Fruit fly (Drosophila melanogaster) whole organism, embryonic: ENCODE measurements around the gene Caf1-55.

ENCODE experiments used
- Aef1 ChIP-seq: fragments of 200-800 bp; sonication (Bioruptor generic); IDR thresholded peaks from 3 replicates; pipeline ENCODE4 v1.3.6; 2022; ENCODE audit warnings: missing biosample characterization, missing genetic modification characterization
- Antp ChIP-seq: fragments of 200-800 bp; sonication (Bioruptor generic); optimal IDR thresholded peaks from 3 replicates; lab custom pipeline; 2016; ENCODE audit warnings: missing biosample characterization, missing genetic modification characterization
- Asciz ChIP-seq: fragments of 200-800 bp; sonication (Bioruptor generic); optimal IDR thresholded peaks from 2 replicates; lab custom pipeline; 2017; ENCODE audit warnings: missing biosample characterization, mild to moderate bottlenecking, missing genetic modification characterization, missing genetic modification reagents
- CG10274 ChIP-seq: fragments of 200-800 bp; sonication (Bioruptor generic); optimal IDR thresholded peaks from 3 replicates; lab custom pipeline; 2017; ENCODE audit warnings: missing biosample characterization, mild to moderate bottlenecking, missing genetic modification characterization
- CG10462 ChIP-seq: fragments of 200-800 bp; sonication (Bioruptor generic); optimal IDR thresholded peaks from 2 replicates; lab custom pipeline; 2016; ENCODE audit warnings: missing biosample characterization, missing genetic modification characterization
- CG11085 ChIP-seq: fragments of 200-800 bp; sonication (Bioruptor generic); IDR thresholded peaks from 2 replicates; pipeline ENCODE4 v1.3.6; 2022; ENCODE audit warnings: missing biosample characterization, missing genetic modification characterization
- CG12104 ChIP-seq: fragments of 200-800 bp; sonication (Bioruptor generic); optimal IDR thresholded peaks from 3 replicates; lab custom pipeline; 2016; ENCODE audit warnings: missing biosample characterization, missing genetic modification characterization
- CG12391 ChIP-seq: fragments of 200-800 bp; sonication (Bioruptor generic); optimal IDR thresholded peaks from 3 replicates; lab custom pipeline; 2018; ENCODE audit warnings: missing biosample characterization, mild to moderate bottlenecking, missing genetic modification characterization, moderate library complexity
- CG14965 ChIP-seq: fragments of 200-800 bp; sonication (Bioruptor generic); optimal IDR thresholded peaks from 2 replicates; lab custom pipeline; 2016; ENCODE audit warnings: missing biosample characterization, missing genetic modification characterization, borderline replicate concordance
- CG15073 ChIP-seq: fragments of 200-800 bp; sonication (Bioruptor generic); optimal IDR thresholded peaks from 2 replicates; lab custom pipeline; 2016; ENCODE audit warnings: missing biosample characterization, missing genetic modification characterization
- CG1529 ChIP-seq: fragments of 200-800 bp; sonication (Bioruptor generic); optimal IDR thresholded peaks from 3 replicates; lab custom pipeline; 2018; ENCODE audit warnings: missing biosample characterization, missing genetic modification characterization
- CG15696 ChIP-seq: fragments of 200-800 bp; sonication (Bioruptor generic); optimal IDR thresholded peaks from 2 replicates; lab custom pipeline; 2019; ENCODE audit warnings: missing biosample characterization, mild to moderate bottlenecking, missing genetic modification characterization, moderate library complexity
- CG17186 ChIP-seq: fragments of 200-800 bp; sonication (Bioruptor generic); optimal IDR thresholded peaks from 3 replicates; lab custom pipeline; 2017; ENCODE audit warnings: missing biosample characterization, missing genetic modification reagents, missing genetic modification characterization
- CG1832 ChIP-seq: fragments of 200-800 bp; sonication (Bioruptor generic); optimal IDR thresholded peaks from 2 replicates; lab custom pipeline; 2017; ENCODE audit warnings: missing biosample characterization, mild to moderate bottlenecking, missing genetic modification characterization, inconsistent platforms
- CG2199 ChIP-seq: fragments of 200-800 bp; sonication (Bioruptor generic); IDR thresholded peaks from 3 replicates; pipeline ENCODE4 v1.3.6; 2022; ENCODE audit warnings: missing biosample characterization, missing genetic modification characterization
- CG3163 ChIP-seq: fragments of 200-800 bp; sonication (Bioruptor generic); optimal IDR thresholded peaks from 3 replicates; lab custom pipeline; 2016; ENCODE audit warnings: missing biosample characterization, missing genetic modification characterization
- CG3281 ChIP-seq: fragments of 200-800 bp; sonication (Bioruptor generic); optimal IDR thresholded peaks from 3 replicates; lab custom pipeline; 2017; ENCODE audit warnings: missing biosample characterization, mild to moderate bottlenecking, missing genetic modification characterization
- CG4328 ChIP-seq: fragments of 200-800 bp; sonication (Bioruptor generic); optimal IDR thresholded peaks from 3 replicates; lab custom pipeline; 2017; ENCODE audit warnings: missing biosample characterization, missing genetic modification reagents, missing genetic modification characterization
- CG4820 ChIP-seq: fragments of 200-800 bp; sonication (Bioruptor generic); optimal IDR thresholded peaks from 3 replicates; lab custom pipeline; 2016; ENCODE audit warnings: missing biosample characterization, missing genetic modification characterization
- CG7271 ChIP-seq: fragments of 200-800 bp; sonication (Bioruptor generic); optimal IDR thresholded peaks from 2 replicates; lab custom pipeline; 2018; ENCODE audit warnings: missing biosample characterization, mild to moderate bottlenecking, missing genetic modification characterization, moderate library complexity
- CG7556 ChIP-seq: fragments of 200-800 bp; sonication (Bioruptor generic); optimal IDR thresholded peaks from 2 replicates; lab custom pipeline; 2017; ENCODE audit warnings: missing biosample characterization, mild to moderate bottlenecking, missing genetic modification characterization
- CG7928 ChIP-seq: fragments of 200-800 bp; sonication (Bioruptor generic); optimal IDR thresholded peaks from 2 replicates; lab custom pipeline; 2017; ENCODE audit warnings: missing biosample characterization, mild to moderate bottlenecking, missing genetic modification characterization
- D ChIP-seq, 2 experiments: fragments of 200-800 bp in 1 of 2; fragments of >200 bp in 1 of 2; sonication (Bioruptor generic) in 1 of 2; optimal IDR thresholded peaks; 2 replicates in 1 of 2; 3 replicates in 1 of 2; lab custom pipeline; 2017; ENCODE audit warnings: mild to moderate bottlenecking in 1 of 2, missing biosample characterization in 1 of 2, missing genetic modification characterization in 1 of 2, missing genetic modification reagents in 1 of 2
- Fer1 ChIP-seq: fragments of 200-800 bp; sonication (Bioruptor generic); optimal IDR thresholded peaks from 2 replicates; lab custom pipeline; 2017; ENCODE audit warnings: missing biosample characterization, mild to moderate bottlenecking, missing genetic modification characterization
- Fer2 ChIP-seq: fragments of 200-800 bp; sonication (Bioruptor generic); optimal IDR thresholded peaks from 2 replicates; lab custom pipeline; 2018; ENCODE audit warnings: missing biosample characterization, mild to moderate bottlenecking, missing genetic modification characterization, moderate library complexity
- HLH4C ChIP-seq: fragments of 200-800 bp; sonication (Bioruptor generic); IDR thresholded peaks from 3 replicates; pipeline ENCODE4 v1.3.6; 2022; ENCODE audit warnings: missing biosample characterization, missing genetic modification characterization; ENCODE audit not compliant: partially characterized antibody
- Hey ChIP-seq: fragments of 200-800 bp; sonication (Bioruptor generic); optimal IDR thresholded peaks from 3 replicates; lab custom pipeline; 2018; ENCODE audit warnings: missing biosample characterization, mild to moderate bottlenecking, missing genetic modification characterization
- MBD-R2 ChIP-seq: fragments of 200-800 bp; sonication (Bioruptor generic); IDR thresholded peaks from 2 replicates; pipeline ENCODE4 v1.3.6; 2022; ENCODE audit warnings: missing biosample characterization, missing genetic modification characterization
- Oaz ChIP-seq: fragments of 200-800 bp; sonication (Bioruptor generic); IDR thresholded peaks from 2 replicates; pipeline ENCODE4 v1.3.6; 2022; ENCODE audit warnings: missing biosample characterization, missing genetic modification characterization
- Sox100B ChIP-seq: fragments of 200-800 bp; sonication (Bioruptor generic); optimal IDR thresholded peaks from 3 replicates; lab custom pipeline; 2018; ENCODE audit warnings: missing biosample characterization, mild to moderate bottlenecking, missing genetic modification characterization
- chinmo ChIP-seq: fragments of 200-800 bp; sonication (Bioruptor generic); IDR thresholded peaks from 4 replicates; pipeline ENCODE4 v1.3.6; 2022; ENCODE audit warnings: missing biosample characterization, missing genetic modification characterization; ENCODE audit not compliant: partially characterized antibody
- fu2 ChIP-seq: fragments of 200-800 bp; sonication (Bioruptor generic); optimal IDR thresholded peaks from 2 replicates; lab custom pipeline; 2016; ENCODE audit warnings: missing biosample characterization, missing genetic modification characterization
- gce ChIP-seq: fragments of 200-800 bp; sonication (Bioruptor generic); IDR thresholded peaks from 3 replicates; pipeline ENCODE4 v1.3.6; 2022; ENCODE audit warnings: missing biosample characterization, missing genetic modification characterization
- grn ChIP-seq: fragments of 200-800 bp; sonication (Bioruptor generic); optimal IDR thresholded peaks from 3 replicates; lab custom pipeline; 2017; ENCODE audit warnings: missing biosample characterization, missing genetic modification characterization
- gsb ChIP-seq: fragments of 200-800 bp; sonication (Bioruptor generic); IDR thresholded peaks from 2 replicates; pipeline ENCODE4 v1.3.6; 2022; ENCODE audit warnings: missing biosample characterization, missing genetic modification characterization
- hbn ChIP-seq: fragments of 200-800 bp; sonication (Bioruptor generic); IDR thresholded peaks from 2 replicates; pipeline ENCODE4 v1.3.6; 2022; ENCODE audit warnings: missing biosample characterization, missing genetic modification characterization; ENCODE audit not compliant: partially characterized antibody
- hkb ChIP-seq, 2 experiments: fragments of 200-800 bp in 1 of 2; fragments of >200 bp in 1 of 2; sonication (Bioruptor generic) in 1 of 2; IDR thresholded peaks in 1 of 2; optimal IDR thresholded peaks in 1 of 2; 2 replicates each; pipeline versions ENCODE4 v1.3.6 to Lab custom; 2017 to 2022; ENCODE audit warnings: missing biosample characterization in 1 of 2, missing genetic modification characterization in 1 of 2
- ind ChIP-seq: fragments of 200-800 bp; sonication (Bioruptor generic); optimal IDR thresholded peaks from 3 replicates; lab custom pipeline; 2016; ENCODE audit warnings: missing biosample characterization, missing genetic modification characterization
- luna ChIP-seq: fragments of 200-800 bp; sonication (Bioruptor generic); optimal IDR thresholded peaks from 2 replicates; lab custom pipeline; 2016; ENCODE audit warnings: missing biosample characterization, missing genetic modification characterization
- nmo ChIP-seq: fragments of 200-800 bp; sonication (Bioruptor generic); optimal IDR thresholded peaks from 2 replicates; lab custom pipeline; 2018; ENCODE audit warnings: missing biosample characterization, mild to moderate bottlenecking, missing genetic modification characterization, moderate library complexity
- pan ChIP-seq, 4 experiments: fragments of >200 bp in 3 of 4; fragments of 200-800 bp in 1 of 4; sonication (Bioruptor generic) in 1 of 4; optimal IDR thresholded peaks in 3 of 4; IDR thresholded peaks in 1 of 4; 2 replicates each; pipeline versions ENCODE4 v1.3.6 to Lab custom; 2017 to 2022; ENCODE audit warnings: missing biosample characterization in 2 of 4, missing genetic modification characterization in 2 of 4, mixed read lengths in 1 of 4
- ro ChIP-seq: fragments of 200-800 bp; sonication (Bioruptor generic); IDR thresholded peaks from 2 replicates; pipeline ENCODE4 v1.3.6; 2022; ENCODE audit warnings: missing biosample characterization, missing genetic modification characterization
- scrt ChIP-seq: fragments of 200-800 bp; sonication (Bioruptor generic); optimal IDR thresholded peaks from 2 replicates; lab custom pipeline; 2018; ENCODE audit warnings: missing biosample characterization, mild to moderate bottlenecking, missing genetic modification characterization, moderate library complexity
- sisA ChIP-seq: fragments of 200-800 bp; sonication (Bioruptor generic); IDR thresholded peaks from 2 replicates; pipeline ENCODE4 v1.3.6; 2022; ENCODE audit warnings: missing biosample characterization, missing genetic modification characterization
- trh ChIP-seq: fragments of 200-800 bp; sonication (Bioruptor generic); optimal IDR thresholded peaks from 2 replicates; lab custom pipeline; 2016; ENCODE audit warnings: missing biosample characterization, missing genetic modification characterization
- wdn ChIP-seq: fragments of 200-800 bp; sonication (Bioruptor generic); IDR thresholded peaks from 2 replicates; pipeline ENCODE4 v1.3.6; 2022; ENCODE audit warnings: missing biosample characterization, missing genetic modification characterization

Caf1-55 gene

DNA sequence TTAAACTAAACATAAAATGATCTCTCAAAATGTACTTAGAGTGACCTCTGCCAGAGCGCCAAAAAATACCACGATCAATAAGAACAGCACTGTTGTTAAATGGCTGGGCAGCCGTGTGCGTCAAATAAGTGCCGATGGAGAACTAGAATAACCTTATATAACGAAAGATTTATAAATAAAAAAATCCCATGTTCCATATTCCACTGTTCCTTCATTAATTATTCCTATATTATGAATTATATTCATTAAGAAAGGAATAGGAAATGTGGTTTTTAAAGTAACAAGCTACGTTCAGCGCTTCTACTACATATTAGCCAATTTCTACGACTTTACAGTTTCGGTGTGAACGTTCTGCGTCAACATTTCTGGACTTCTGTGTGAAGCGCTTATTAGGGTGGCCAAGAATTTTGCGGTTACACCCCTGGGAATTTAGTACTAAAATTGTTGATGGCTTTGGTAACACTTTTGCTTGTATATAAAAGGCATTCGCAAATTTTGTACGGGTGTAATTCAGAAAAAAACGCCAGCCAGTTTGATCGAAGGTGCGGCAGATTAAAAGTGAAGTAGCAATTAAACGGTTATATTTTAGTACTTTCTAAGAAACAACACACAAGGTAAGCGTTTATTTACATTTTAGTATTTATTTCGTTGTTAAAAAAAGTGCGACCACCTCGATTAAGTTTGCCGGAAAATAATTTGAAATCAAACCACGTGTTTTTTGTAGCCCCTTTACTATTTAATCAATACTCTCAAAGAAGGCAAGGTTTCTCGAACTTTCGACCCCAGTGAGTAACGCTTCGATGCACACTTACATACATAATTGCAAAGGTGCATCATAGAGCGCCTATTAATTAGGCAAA lies 17.0 kb downstream of the Caf1-55 start, which contains the start of the genes tefu and Hsc70-4 (continued):
- TF ChIP-seq CG17186 (GFP tag; lab: Kevin White, UChicago) (peak; percentile 89), Fer1 (peak; percentile 22), grn (no peak), gce (peak; percentile 50; the same call in 1 of the 3 replicates), CG3281 (GFP tag; lab: Kevin White, UChicago) (peak; percentile 44), CG7556 (GFP tag; lab: Kevin White, UChicago) (no peak), D (optimal IDR thresholded peaks at IDR 0.05; lab: Kevin White, UChicago) (no peak), D (GFP tag; optimal IDR thresholded peaks at IDR 0.05; lab: Kevin White, UChicago) (peak; percentile 34), chinmo (GFP tag; lab: Robert Waterston, UW) (peak; percentile 63; the same call in 1 of the 4 replicates), ind (GFP tag; lab: Kevin White, UChicago) (peak; percentile 86), Antp (GFP tag; lab: Kevin White, UChicago) (peak; percentile 69), Asciz (GFP tag; lab: Kevin White, UChicago) (no peak), CG3163 (GFP tag; lab: Kevin White, UChicago) (peak; percentile 53), Sox100B (GFP tag; lab: Kevin White, UChicago) (peak; percentile 18), scrt (GFP tag; lab: Kevin White, UChicago) (peak; percentile 30), Aef1 (peak; percentile 86), CG14965 (GFP tag; lab: Kevin White, UChicago) (no peak), CG15073 (no peak), Fer2 (tag; lab: Kevin White, UChicago) (peak; percentile 21), CG11085 (GFP tag; lab: Robert Waterston, UW) (peak; percentile 78), Oaz (GFP tag; lab: Robert Waterston, UW) (peak; percentile 60; the same call in 1 of the 2 replicates), CG12391 (tag; lab: Kevin White, UChicago) (peak; percentile 86), CG7928 (GFP tag; lab: Kevin White, UChicago) (peak; percentile 75), HLH4C (GFP tag; lab: Robert Waterston, UW) (peak; percentile 11; the same call in 1 of the 3 replicates), sisA (GFP tag; lab: Robert Waterston, UW) (peak; percentile 90), ro (GFP tag; lab: Robert Waterston, UW) (peak; percentile 66; the same call in 1 of the 2 replicates), CG4328 (GFP tag; lab: Kevin White, UChicago) (no peak), luna (GFP tag; lab: Kevin White, UChicago) (peak; percentile 47), CG10462 (peak; percentile 28), CG12104 (GFP tag; lab: Kevin White, UChicago) (peak; percentile 71), CG1832 (no peak), CG10274 (peak; percentile 23), CG15696 (tag; lab: Kevin White, UChicago) (peak; percentile 76), CG4820 (peak; percentile 72), nmo (GFP tag; lab: Kevin White, UChicago) (peak; percentile 89), CG1529 (GFP tag; lab: Kevin White, UChicago) (no peak), trh (GFP tag; lab: Kevin White, UChicago) (peak; percentile 14), CG2199 (GFP tag; lab: Robert Waterston, UW) (peak; percentile 64; the same call in 2 of the 3 replicates), hkb (optimal IDR thresholded peaks at IDR 0.05; lab: Kevin White, UChicago) (peak; percentile 91), hkb (GFP tag; IDR thresholded peaks at IDR 0.05; lab: Robert Waterston, UW) (peak; percentile 42), MBD-R2 (GFP tag; lab: Robert Waterston, UW) (peak; percentile 58), fu2 (GFP tag; lab: Kevin White, UChicago) (peak; percentile 48), CG7271 (tag; lab: Kevin White, UChicago) (peak; percentile 59), gsb (0 out of 2 replicates have a peak, but pooled peaks have one; percentile 43), hbn (no peak), wdn (GFP tag; lab: Robert Waterston, UW) (peak; percentile 62; the same call in 1 of the 2 replicates), pan (optimal IDR thresholded peaks at IDR 0.05; lab: Kevin White, UChicago) (no peak), pan (GFP tag; optimal IDR thresholded peaks at IDR 0.05 in 1 of 2, IDR thresholded peaks at IDR 0.05 in 1 of 2) (peak in 1 of 2 experiments; percentile 76), Hey (tag; lab: Kevin White, UChicago) (no peak)
